Worm (Caenorhabditis elegans) whole organism, L4 larva: Measurements from ENCODE around the gene ada-2.

ENCODE experiments used
- F37D6.2 ChIP-seq: sonication (generic microtip); optimal IDR thresholded peaks from 2 replicates; lab custom pipeline; 2016; ENCODE audit warnings: mild to moderate bottlenecking, missing genetic modification characterization, missing compliant biosample characterization
- ceh-20 ChIP-seq: fragments of 200-800 bp; sonication (Bioruptor generic); IDR thresholded peaks from 2 replicates; pipeline ENCODE4 v1.3.6; 2022; ENCODE audit warnings: missing genetic modification reagents, missing genetic modification characterization, missing compliant biosample characterization
- ceh-82 ChIP-seq: sonication (generic microtip); optimal IDR thresholded peaks from 2 replicates; lab custom pipeline; 2017; ENCODE audit warnings: missing biosample characterization, missing genetic modification characterization
- nhr-237 ChIP-seq: sonication (generic microtip); optimal IDR thresholded peaks from 2 replicates; lab custom pipeline; 2017; ENCODE audit warnings: missing biosample characterization, missing genetic modification characterization
- skn-1 ChIP-seq: fragments of 150-350 bp; optimal IDR thresholded peaks from 2 replicates; lab custom pipeline; 2014; ENCODE audit warnings: missing biosample characterization, missing genetic modification characterization

DNA sequence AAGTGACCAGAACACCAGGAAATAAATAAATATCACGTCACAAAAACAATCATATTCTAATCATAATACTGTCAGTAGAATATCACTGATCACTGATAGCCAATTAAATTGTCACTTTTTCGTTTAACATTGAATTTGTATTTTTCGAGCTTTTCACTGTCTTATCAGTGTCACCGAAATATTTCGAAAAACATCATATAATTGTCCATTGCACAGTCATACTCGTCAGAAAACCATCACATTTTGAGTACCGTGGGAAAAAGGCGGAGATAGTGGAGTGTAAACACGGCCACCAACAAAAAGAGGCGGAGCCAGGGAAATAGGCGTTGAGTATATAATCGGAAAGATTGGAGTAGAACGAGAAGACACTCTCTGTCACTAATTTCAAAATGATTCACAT is 25.2 kb downstream of the ada-2 start:
- TF ChIP-seq nhr-237 (tag; lab: Kevin White, UChicago) (no peak), F37D6.2 (tag; lab: Kevin White, UChicago) (no peak), skn-1 (tag; lab: Kevin White, UChicago) (no peak), ceh-82 (tag; lab: Kevin White, UChicago) (no peak), ceh-20 (GFP tag; lab: Robert Waterston, UW) (no peak)
